Worm (Caenorhabditis elegans): ENCODE measurements around the gene try-4.

DNA sequence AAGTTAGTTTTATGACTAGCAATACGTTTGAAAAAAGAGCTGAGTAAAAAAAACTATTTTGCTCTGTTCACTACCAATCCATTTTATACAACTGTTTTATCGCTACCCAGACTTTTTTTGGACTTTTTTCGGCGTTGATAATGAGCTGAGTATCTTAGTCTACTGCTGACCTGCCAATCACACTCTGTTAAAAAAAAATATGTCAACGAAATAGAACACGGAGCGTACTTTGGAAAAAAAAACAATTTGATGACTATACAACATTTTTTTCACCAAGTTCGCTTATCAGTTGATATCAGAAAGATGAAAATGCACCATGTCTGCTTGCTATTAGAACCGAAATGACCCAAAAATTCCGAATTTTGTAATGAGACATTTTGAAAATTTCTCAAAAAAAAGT lies 48.8 kb upstream of the try-4 start:
- TF ChIP-seq flt-1 (GFP tag; IDR thresholded peaks at IDR 0.05) (no peak), ref-1 (GFP tag; conservative IDR thresholded peaks at IDR 0.05) (no peak), ztf-23 (GFP tag; IDR thresholded peaks at IDR 0.05) (no peak), T22C8.4 (GFP tag; IDR thresholded peaks at IDR 0.05) (no peak), klf-2 (GFP tag; conservative IDR thresholded peaks at IDR 0.05) (no peak), med-1 (GFP tag; optimal IDR thresholded peaks at IDR 0.05; ENCODE audit: insufficient read depth) (no peak)
